Fruit fly (Drosophila melanogaster) whole organism, prepupa: Measurements from ENCODE around the gene CG13840.

ENCODE experiments used
- CG10669 ChIP-seq: fragments of 200-800 bp; sonication (Bioruptor generic); optimal IDR thresholded peaks from 3 replicates; lab custom pipeline; 2018; ENCODE audit warnings: missing biosample characterization, mild to moderate bottlenecking, missing genetic modification characterization, moderate library complexity
- CG11762 ChIP-seq: fragments of 200-800 bp; sonication (Bioruptor generic); optimal IDR thresholded peaks from 3 replicates; lab custom pipeline; 2016; ENCODE audit warnings: missing biosample characterization, missing genetic modification characterization; ENCODE audit not compliant: insufficient read depth
- CG11902 ChIP-seq: fragments of 200-800 bp; sonication (Bioruptor generic); optimal IDR thresholded peaks from 3 replicates; lab custom pipeline; 2016; ENCODE audit warnings: missing biosample characterization, missing genetic modification characterization
- CG1621 ChIP-seq: fragments of 200-800 bp; sonication (Bioruptor generic); optimal IDR thresholded peaks from 3 replicates; lab custom pipeline; 2018; ENCODE audit warnings: missing biosample characterization, mild to moderate bottlenecking, missing genetic modification characterization
- CG16779 ChIP-seq: fragments of 200-800 bp; sonication (Bioruptor generic); optimal IDR thresholded peaks from 3 replicates; lab custom pipeline; 2017; ENCODE audit warnings: missing biosample characterization, mild to moderate bottlenecking, missing genetic modification characterization
- CG31627 ChIP-seq: fragments of 200-800 bp; sonication (Bioruptor generic); optimal IDR thresholded peaks from 3 replicates; lab custom pipeline; 2016; ENCODE audit warnings: missing biosample characterization, missing genetic modification characterization
- CG34406 ChIP-seq: fragments of 200-800 bp; sonication (Bioruptor generic); optimal IDR thresholded peaks from 3 replicates; lab custom pipeline; 2016; ENCODE audit warnings: missing biosample characterization, missing genetic modification characterization
- CG3919 ChIP-seq: fragments of 200-800 bp; sonication (Bioruptor generic); optimal IDR thresholded peaks from 3 replicates; lab custom pipeline; 2016; ENCODE audit warnings: missing biosample characterization, missing genetic modification characterization
- CG4318 ChIP-seq: fragments of 200-800 bp; sonication (Bioruptor generic); optimal IDR thresholded peaks from 3 replicates; lab custom pipeline; 2017; ENCODE audit warnings: missing biosample characterization, mild to moderate bottlenecking, missing genetic modification characterization
- CG6163 ChIP-seq: fragments of 200-800 bp; sonication (Bioruptor generic); IDR thresholded peaks from 3 replicates; pipeline ENCODE4 v1.3.6; 2022; ENCODE audit warnings: missing biosample characterization, missing genetic modification characterization
- CG6792 ChIP-seq: fragments of 200-800 bp; sonication (Bioruptor generic); optimal IDR thresholded peaks from 3 replicates; lab custom pipeline; 2016; ENCODE audit warnings: missing biosample characterization, missing genetic modification characterization
- CG6808 ChIP-seq: fragments of 200-800 bp; sonication (Bioruptor generic); optimal IDR thresholded peaks from 3 replicates; lab custom pipeline; 2017; ENCODE audit warnings: missing biosample characterization, missing genetic modification characterization, mild to moderate bottlenecking, moderate library complexity, missing genetic modification reagents
- CG6854 ChIP-seq: fragments of 200-800 bp; sonication (Bioruptor generic); optimal IDR thresholded peaks from 2 replicates; lab custom pipeline; 2017; ENCODE audit warnings: missing biosample characterization, mild to moderate bottlenecking, missing genetic modification characterization
- CG8119 ChIP-seq: fragments of 200-800 bp; sonication (Bioruptor generic); IDR thresholded peaks from 3 replicates; pipeline ENCODE4 v1.3.6; 2022; ENCODE audit warnings: missing biosample characterization, missing genetic modification characterization
- CG8319 ChIP-seq: fragments of 200-800 bp; sonication (Bioruptor generic); optimal IDR thresholded peaks from 3 replicates; lab custom pipeline; 2016; ENCODE audit warnings: missing biosample characterization, missing genetic modification characterization
- CG8632 ChIP-seq: fragments of 200-800 bp; sonication (Bioruptor generic); optimal IDR thresholded peaks from 3 replicates; lab custom pipeline; 2016; ENCODE audit warnings: missing biosample characterization, missing genetic modification characterization
- CG9139 ChIP-seq: fragments of 200-800 bp; sonication (Bioruptor generic); optimal IDR thresholded peaks from 3 replicates; lab custom pipeline; 2017; ENCODE audit warnings: missing biosample characterization, mild to moderate bottlenecking, missing genetic modification characterization
- Eip78C ChIP-seq: fragments of 200-800 bp; sonication (Bioruptor generic); peaks from one replicate; lab custom pipeline; 2016; ENCODE audit warnings: missing biosample characterization, missing genetic modification characterization
- Ets21C ChIP-seq: fragments of 200-800 bp; sonication (Bioruptor generic); optimal IDR thresholded peaks from 3 replicates; lab custom pipeline; 2016; ENCODE audit warnings: missing biosample characterization, missing genetic modification characterization
- Hr4 ChIP-seq: fragments of 200-800 bp; sonication (Bioruptor generic); optimal IDR thresholded peaks from 3 replicates; lab custom pipeline; 2016; ENCODE audit warnings: missing biosample characterization, missing genetic modification characterization
- Lpt ChIP-seq: fragments of 200-800 bp; sonication (Bioruptor generic); optimal IDR thresholded peaks from 3 replicates; lab custom pipeline; 2016; ENCODE audit warnings: missing biosample characterization, missing genetic modification characterization
- OdsH ChIP-seq: fragments of 200-800 bp; sonication (Bioruptor generic); optimal IDR thresholded peaks from 3 replicates; lab custom pipeline; 2016; ENCODE audit warnings: missing biosample characterization, missing genetic modification characterization
- Smox ChIP-seq: fragments of 200-800 bp; sonication (Bioruptor generic); optimal IDR thresholded peaks from 3 replicates; lab custom pipeline; 2016; ENCODE audit warnings: missing biosample characterization, missing genetic modification characterization
- Sox102F ChIP-seq: fragments of 200-800 bp; sonication (Bioruptor generic); optimal IDR thresholded peaks from 2 replicates; lab custom pipeline; 2016; ENCODE audit warnings: missing biosample characterization, mild to moderate bottlenecking, missing genetic modification characterization
- Sox14 ChIP-seq: fragments of 200-800 bp; sonication (Bioruptor generic); optimal IDR thresholded peaks from 3 replicates; lab custom pipeline; 2016; ENCODE audit warnings: missing biosample characterization, missing genetic modification characterization
- cyc ChIP-seq: fragments of 200-800 bp; sonication (Bioruptor generic); optimal IDR thresholded peaks from 3 replicates; lab custom pipeline; 2016; ENCODE audit warnings: missing biosample characterization, missing genetic modification characterization
- dac ChIP-seq: fragments of 200-800 bp; sonication (Bioruptor generic); optimal IDR thresholded peaks from 2 replicates; lab custom pipeline; 2017; ENCODE audit warnings: missing biosample characterization, mild to moderate bottlenecking, missing genetic modification characterization
- dsx ChIP-seq: fragments of 200-800 bp; optimal IDR thresholded peaks from 3 replicates; lab custom pipeline; 2019; ENCODE audit warnings: missing biosample characterization, mild to moderate bottlenecking, missing genetic modification characterization, moderate library complexity; ENCODE audit not compliant: poor library complexity, severe bottlenecking
- eg ChIP-seq: fragments of 200-800 bp; sonication (Bioruptor generic); IDR thresholded peaks from 3 replicates; pipeline ENCODE4 v1.3.6; 2022; ENCODE audit warnings: missing biosample characterization, missing genetic modification characterization
- esn ChIP-seq: fragments of 200-800 bp; sonication (Bioruptor generic); optimal IDR thresholded peaks from 2 replicates; lab custom pipeline; 2016; ENCODE audit warnings: missing biosample characterization, mild to moderate bottlenecking, missing genetic modification characterization, moderate library complexity
- fd59A ChIP-seq: fragments of 200-800 bp; sonication (Bioruptor generic); optimal IDR thresholded peaks from 2 replicates; lab custom pipeline; 2017; ENCODE audit warnings: missing biosample characterization, mild to moderate bottlenecking, missing genetic modification characterization, missing genetic modification reagents
- fkh ChIP-seq: fragments of 200-800 bp; sonication (Bioruptor generic); optimal IDR thresholded peaks from 3 replicates; lab custom pipeline; 2017; ENCODE audit warnings: missing biosample characterization, mild to moderate bottlenecking, missing genetic modification characterization, moderate library complexity
- lz ChIP-seq: fragments of 200-800 bp; sonication (Bioruptor generic); optimal IDR thresholded peaks from 3 replicates; lab custom pipeline; 2016; ENCODE audit warnings: missing biosample characterization, missing genetic modification characterization
- net ChIP-seq: fragments of 200-800 bp; sonication (Bioruptor generic); optimal IDR thresholded peaks from 3 replicates; lab custom pipeline; 2016; ENCODE audit warnings: missing biosample characterization, missing genetic modification characterization
- pdm3 ChIP-seq: fragments of 200-800 bp; sonication (Bioruptor generic); optimal IDR thresholded peaks from 3 replicates; lab custom pipeline; 2016; ENCODE audit warnings: missing biosample characterization, missing genetic modification characterization
- salr ChIP-seq, 2 experiments: fragments of 200-800 bp; sonication (Bioruptor generic); optimal IDR thresholded peaks; 3 replicates each; lab custom pipeline; 2016 to 2018; ENCODE audit warnings: missing biosample characterization in 2 of 2, missing genetic modification characterization in 2 of 2, mild to moderate bottlenecking in 1 of 2
- svp ChIP-seq: fragments of 200-800 bp; sonication (Bioruptor generic); peaks from one replicate; lab custom pipeline; 2016; ENCODE audit warnings: missing biosample characterization, missing genetic modification characterization
- topi ChIP-seq: fragments of 200-800 bp; sonication (Bioruptor generic); optimal IDR thresholded peaks from 3 replicates; lab custom pipeline; 2016; ENCODE audit warnings: missing biosample characterization, missing genetic modification characterization
- vri ChIP-seq: fragments of 200-800 bp; sonication (Bioruptor generic); optimal IDR thresholded peaks from 3 replicates; lab custom pipeline; 2016; ENCODE audit warnings: missing biosample characterization, mild to moderate bottlenecking, missing genetic modification characterization

Gene CG13840

dm6 chr3R:22771670-22772069 lies 44.3 kb downstream of the CG13840 start, which contains the start of gene CG43095:
Gene CG43095, minus strand, starts transcription at chr3R:22771770.
- no peak for TF ChIP-seq dsx (GFP tag; lab: Kevin White, UChicago)
- TF ChIP-seq CG1621 = no peak
- no peak for TF ChIP-seq cyc (GFP tag; lab: Kevin White, UChicago)
- TF ChIP-seq CG11902 (GFP tag; lab: Kevin White, UChicago) = no peak
- TF ChIP-seq CG31627 (GFP tag; lab: Kevin White, UChicago) = no peak
- TF ChIP-seq OdsH = no peak
- no peak for TF ChIP-seq Lpt
- no peak for TF ChIP-seq CG11762 (GFP tag; lab: Kevin White, UChicago)
- no peak for TF ChIP-seq topi (GFP tag; lab: Kevin White, UChicago)
- no peak for TF ChIP-seq esn (GFP tag; lab: Kevin White, UChicago)
- TF ChIP-seq CG8119 (GFP tag; lab: Robert Waterston, UW) = no peak
- no peak for TF ChIP-seq pdm3
- no peak for TF ChIP-seq CG6792 (GFP tag; lab: Kevin White, UChicago)
- TF ChIP-seq dac (GFP tag; lab: Kevin White, UChicago) = no peak
- no peak for TF ChIP-seq Smox
- no peak for TF ChIP-seq svp (GFP tag; lab: Kevin White, UChicago)
- TF ChIP-seq Hr4 = no peak
- no peak for TF ChIP-seq eg (GFP tag; lab: Robert Waterston, UW)
- TF ChIP-seq fkh = no peak
- no peak for TF ChIP-seq salr (GFP tag; optimal IDR thresholded peaks at IDR 0.05; lab: Kevin White, UChicago)

dm6 chr3R:22770887-22771286 lies 45.1 kb downstream of the CG13840 start, which contains the start of gene CG43094:
Gene CG43094, minus strand, starts transcription at chr3R:22770987.
- TF ChIP-seq CG31627 (GFP tag; lab: Kevin White, UChicago) = no peak
- no peak for TF ChIP-seq CG8119 (GFP tag; lab: Robert Waterston, UW)
- no peak for TF ChIP-seq CG10669 (GFP tag; lab: Kevin White, UChicago)
- no peak for TF ChIP-seq CG6163 (GFP tag; lab: Robert Waterston, UW)
- no peak for TF ChIP-seq pdm3

- TF ChIP-seq CG10669 (GFP tag; lab: Kevin White, UChicago) = no peak
- TF ChIP-seq Lpt = no peak
- TF ChIP-seq CG16779 (tag; lab: Kevin White, UChicago) = no peak
- TF ChIP-seq Ets21C (GFP tag; lab: Kevin White, UChicago) = no peak
- no peak for TF ChIP-seq Sox14 (GFP tag; lab: Kevin White, UChicago)
- TF ChIP-seq CG8119 (GFP tag; lab: Robert Waterston, UW) = no peak
- TF ChIP-seq CG6808 (GFP tag; lab: Kevin White, UChicago) = no peak
- no peak for TF ChIP-seq esn (GFP tag; lab: Kevin White, UChicago)
- no peak for TF ChIP-seq CG6854 (GFP tag; lab: Kevin White, UChicago)
- TF ChIP-seq CG31627 (GFP tag; lab: Kevin White, UChicago) = no peak
- TF ChIP-seq Eip78C = no peak
- no peak for TF ChIP-seq CG8632 (GFP tag; lab: Kevin White, UChicago)
- TF ChIP-seq eg (GFP tag; lab: Robert Waterston, UW) = no peak
- TF ChIP-seq salr (GFP tag; optimal IDR thresholded peaks at IDR 0.05; lab: Kevin White, UChicago) = no peak
- no peak for TF ChIP-seq cyc (GFP tag; lab: Kevin White, UChicago)
- no peak for TF ChIP-seq Sox102F (GFP tag; lab: Kevin White, UChicago)
- no peak for TF ChIP-seq lz
- no peak for TF ChIP-seq CG9139 (GFP tag; lab: Kevin White, UChicago)
Measured at dm6 chr3R:22770207-22770606, 45.8 kb downstream of the CG13840 start, which contains the start of gene CG43093. Gene CG43093, minus strand, starts transcription at chr3R:22770307.

dm6 chr3R:22769567-22769966 lies 46.4 kb downstream of the CG13840 start, which contains the start of gene CG43092:
Gene CG43092, minus strand, starts transcription at chr3R:22769667.
- no peak for TF ChIP-seq CG31627 (GFP tag; lab: Kevin White, UChicago)
- no peak for TF ChIP-seq fd59A (GFP tag; lab: Kevin White, UChicago)
- no peak for TF ChIP-seq salr (GFP tag; optimal IDR thresholded peaks at IDR 0.05; lab: Kevin White, UChicago)
- TF ChIP-seq CG3919 = no peak
- no peak for TF ChIP-seq Sox102F (GFP tag; lab: Kevin White, UChicago)
- no peak for TF ChIP-seq svp (GFP tag; lab: Kevin White, UChicago)
- TF ChIP-seq CG10669 (GFP tag; lab: Kevin White, UChicago) = no peak
- no peak for TF ChIP-seq dsx (GFP tag; lab: Kevin White, UChicago)
- no peak for TF ChIP-seq CG8319 (GFP tag; lab: Kevin White, UChicago)
- TF ChIP-seq CG16779 (tag; lab: Kevin White, UChicago) = no peak
- no peak for TF ChIP-seq CG34406 (GFP tag; lab: Kevin White, UChicago)
- no peak for TF ChIP-seq vri (GFP tag; lab: Kevin White, UChicago)
- no peak for TF ChIP-seq net (GFP tag; lab: Kevin White, UChicago)
- no peak for TF ChIP-seq CG4318
- TF ChIP-seq fkh = no peak
- TF ChIP-seq esn (GFP tag; lab: Kevin White, UChicago) = no peak
- no peak for TF ChIP-seq CG6792 (GFP tag; lab: Kevin White, UChicago)
- no peak for TF ChIP-seq CG8632 (GFP tag; lab: Kevin White, UChicago)
